Fruit fly (Drosophila melanogaster) whole organism: ENCODE measurements around the gene CG43139.

ENCODE experiments used
- CG8478 ChIP-seq: fragments of >200 bp; optimal IDR thresholded peaks from 2 replicates; lab custom pipeline; 2018; ENCODE audit warnings: inconsistent platforms
- Dll ChIP-seq: fragments of >200 bp; optimal IDR thresholded peaks from 2 replicates; lab custom pipeline; 2017
- EcR ChIP-seq, 2 experiments: fragments of >200 bp; optimal IDR thresholded peaks; 2 replicates each; lab custom pipeline; 2017; ENCODE audit warnings: missing biosample characterization in 2 of 2, missing genetic modification characterization in 2 of 2, missing genetic modification reagents in 2 of 2
- pan ChIP-seq: fragments of >200 bp; optimal IDR thresholded peaks from 2 replicates; lab custom pipeline; 2017
- psq ChIP-seq: fragments of >200 bp; optimal IDR thresholded peaks from 2 replicates; lab custom pipeline; 2017
- usp ChIP-seq: fragments of >200 bp; optimal IDR thresholded peaks from 2 replicates; lab custom pipeline; 2017; ENCODE audit warnings: missing biosample characterization, missing genetic modification characterization, mixed read lengths

The CG43139 gene

dm6 chr3R:27478375-27478774 is 23.4 kb downstream of the CG43139 start, which contains the start of gene Cyp6a18:
Gene Cyp6a18, plus strand, starts transcription at chr3R:27478675.
- TF ChIP-seq psq (no peak), EcR (GFP tag; optimal IDR thresholded peaks at IDR 0.05; lab: Kevin White, UChicago) (no peak), CG8478 (lab: Kevin White, UChicago) (no peak), usp (GFP tag; lab: Kevin White, UChicago) (no peak), pan (no peak), Dll (lab: Kevin White, UChicago) (no peak)

DNA sequence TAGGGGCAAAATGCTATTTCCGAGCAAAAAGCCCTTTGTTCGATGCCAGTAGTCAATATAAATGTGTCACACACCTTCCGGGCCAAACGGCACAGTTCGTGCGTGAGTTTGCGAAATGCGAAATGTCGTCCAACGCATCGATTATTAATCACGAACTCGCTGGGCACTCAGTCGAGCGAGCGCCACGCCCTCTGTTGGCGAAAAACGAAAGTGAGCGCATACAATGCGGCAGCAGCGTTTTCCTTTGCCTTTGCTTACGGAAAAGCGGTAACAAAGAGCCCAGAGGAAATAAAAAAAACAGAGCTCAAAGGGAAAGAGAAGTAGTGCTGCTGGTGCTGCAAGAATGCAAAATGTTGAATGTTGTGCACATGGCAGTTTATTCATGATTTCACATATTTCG is 24.3 kb downstream of the CG43139 start:
- TF ChIP-seq EcR (GFP tag; optimal IDR thresholded peaks at IDR 0.05; lab: Kevin White, UChicago) (no peak), Dll (lab: Kevin White, UChicago) (no peak), pan (no peak), CG8478 (lab: Kevin White, UChicago) (no peak), psq (no peak), usp (GFP tag; lab: Kevin White, UChicago) (no peak)

dm6 chr3R:27463889-27464288 is 37.9 kb downstream of the CG43139 start, which contains the start of gene CG13978:
Gene CG13978, plus strand, starts transcription at chr3R:27464189.
- TF ChIP-seq CG8478 (lab: Kevin White, UChicago) (no peak), EcR (GFP tag; optimal IDR thresholded peaks at IDR 0.05; lab: Kevin White, UChicago) (no peak), psq (no peak), usp (GFP tag; lab: Kevin White, UChicago) (no peak), pan (no peak), Dll (lab: Kevin White, UChicago) (no peak)

dm6 chr3R:27462917-27463316 is 38.9 kb downstream of the CG43139 start:
- TF ChIP-seq Dll (lab: Kevin White, UChicago) (no peak), usp (GFP tag; lab: Kevin White, UChicago) (no peak), CG8478 (lab: Kevin White, UChicago) (no peak), psq (no peak), EcR (GFP tag; optimal IDR thresholded peaks at IDR 0.05; lab: Kevin White, UChicago) (no peak), pan (no peak)
